Fruit fly (Drosophila melanogaster) whole organism, embryonic: ENCODE measurements around the gene STUB1.

Experiments used
- Bgb ChIP-seq: fragments of 200-800 bp; sonication (Bioruptor generic); IDR thresholded peaks from 2 replicates; pipeline ENCODE4 v1.3.6; 2022; ENCODE audit warnings: missing biosample characterization, missing genetic modification characterization; ENCODE audit not compliant: partially characterized antibody
- CG11085 ChIP-seq: fragments of 200-800 bp; sonication (Bioruptor generic); IDR thresholded peaks from 2 replicates; pipeline ENCODE4 v1.3.6; 2022; ENCODE audit warnings: missing biosample characterization, missing genetic modification characterization
- CG12104 ChIP-seq: fragments of 200-800 bp; sonication (Bioruptor generic); optimal IDR thresholded peaks from 3 replicates; lab custom pipeline; 2016; ENCODE audit warnings: missing biosample characterization, missing genetic modification characterization
- CG12391 ChIP-seq: fragments of 200-800 bp; sonication (Bioruptor generic); optimal IDR thresholded peaks from 3 replicates; lab custom pipeline; 2018; ENCODE audit warnings: missing biosample characterization, mild to moderate bottlenecking, missing genetic modification characterization, moderate library complexity
- CG13287 ChIP-seq: fragments of 200-800 bp; sonication (Bioruptor generic); IDR thresholded peaks from 2 replicates; pipeline ENCODE4 v1.3.6; 2022; ENCODE audit warnings: missing biosample characterization, missing genetic modification characterization; ENCODE audit not compliant: partially characterized antibody
- CG13296 ChIP-seq: fragments of 200-800 bp; sonication (Bioruptor generic); optimal IDR thresholded peaks from 3 replicates; lab custom pipeline; 2018; ENCODE audit warnings: missing biosample characterization, mild to moderate bottlenecking, missing genetic modification characterization
- CG13424 ChIP-seq: fragments of 200-800 bp; sonication (Bioruptor generic); optimal IDR thresholded peaks from 2 replicates; lab custom pipeline; 2019; ENCODE audit warnings: missing biosample characterization, mild to moderate bottlenecking, missing genetic modification characterization, moderate library complexity
- CG14710 ChIP-seq: fragments of 200-800 bp; sonication (Bioruptor generic); optimal IDR thresholded peaks from 3 replicates; lab custom pipeline; 2019; ENCODE audit warnings: missing biosample characterization, mild to moderate bottlenecking, missing genetic modification characterization, moderate library complexity
- CG15514 ChIP-seq: fragments of 200-800 bp; sonication (Bioruptor generic); optimal IDR thresholded peaks from 3 replicates; lab custom pipeline; 2017; ENCODE audit warnings: missing biosample characterization, missing genetic modification characterization, mild to moderate bottlenecking, moderate library complexity, missing genetic modification reagents
- CG16813 ChIP-seq: fragments of 200-800 bp; sonication (Bioruptor generic); IDR thresholded peaks from 3 replicates; pipeline ENCODE4 v1.3.6; 2022; ENCODE audit warnings: missing biosample characterization, missing genetic modification characterization; ENCODE audit not compliant: partially characterized antibody
- CG17568 ChIP-seq: fragments of 200-800 bp; sonication (Bioruptor generic); optimal IDR thresholded peaks from 2 replicates; lab custom pipeline; 2018; ENCODE audit warnings: missing biosample characterization, mild to moderate bottlenecking, missing genetic modification characterization, moderate library complexity
- CG18262 ChIP-seq: fragments of 200-800 bp; optimal IDR thresholded peaks from 3 replicates; lab custom pipeline; 2019; ENCODE audit warnings: missing biosample characterization, mild to moderate bottlenecking, missing genetic modification characterization, moderate library complexity
- CG30020 ChIP-seq: fragments of 200-800 bp; optimal IDR thresholded peaks from 2 replicates; lab custom pipeline; 2019; ENCODE audit warnings: missing biosample characterization, mild to moderate bottlenecking, missing genetic modification characterization, moderate library complexity
- CG32532 ChIP-seq: fragments of 200-800 bp; sonication (Bioruptor generic); IDR thresholded peaks from 2 replicates; pipeline ENCODE4 v1.3.6; 2022; ENCODE audit warnings: missing biosample characterization, missing genetic modification characterization
- CG3838 ChIP-seq: fragments of 200-800 bp; sonication (Bioruptor generic); optimal IDR thresholded peaks from 3 replicates; lab custom pipeline; 2016; ENCODE audit warnings: missing biosample characterization, missing genetic modification characterization
- CG4617 ChIP-seq: fragments of 200-800 bp; sonication (Bioruptor generic); optimal IDR thresholded peaks from 3 replicates; lab custom pipeline; 2016; ENCODE audit warnings: missing biosample characterization, missing genetic modification characterization, borderline replicate concordance
- CG6791 ChIP-seq: fragments of 200-800 bp; sonication (Bioruptor generic); IDR thresholded peaks from 3 replicates; pipeline ENCODE4 v1.3.6; 2022; ENCODE audit warnings: missing biosample characterization, missing genetic modification characterization; ENCODE audit not compliant: partially characterized antibody
- CG7963 ChIP-seq: fragments of 200-800 bp; sonication (Bioruptor generic); IDR thresholded peaks from 3 replicates; pipeline ENCODE4 v1.3.6; 2022; ENCODE audit warnings: missing biosample characterization, missing genetic modification characterization; ENCODE audit not compliant: partially characterized antibody
- CG9437 ChIP-seq: fragments of 200-800 bp; sonication (Bioruptor generic); optimal IDR thresholded peaks from 2 replicates; lab custom pipeline; 2018; ENCODE audit warnings: missing biosample characterization, mild to moderate bottlenecking, missing genetic modification characterization
- D ChIP-seq, 2 experiments: fragments of 200-800 bp in 1 of 2; fragments of >200 bp in 1 of 2; sonication (Bioruptor generic) in 1 of 2; optimal IDR thresholded peaks; 2 replicates in 1 of 2; 3 replicates in 1 of 2; lab custom pipeline; 2017; ENCODE audit warnings: mild to moderate bottlenecking in 1 of 2, missing biosample characterization in 1 of 2, missing genetic modification characterization in 1 of 2, missing genetic modification reagents in 1 of 2
- Dll ChIP-seq: fragments of 200-800 bp; sonication (Bioruptor generic); IDR thresholded peaks from 4 replicates; pipeline ENCODE4 v1.3.6; 2022; ENCODE audit warnings: missing biosample characterization, missing genetic modification characterization; ENCODE audit not compliant: partially characterized antibody
- Doc3 ChIP-seq: fragments of 200-800 bp; sonication (Bioruptor generic); IDR thresholded peaks from 3 replicates; pipeline ENCODE4 v1.3.6; 2022; ENCODE audit warnings: missing biosample characterization, missing genetic modification characterization; ENCODE audit not compliant: partially characterized antibody
- MBD-R2 ChIP-seq: fragments of 200-800 bp; sonication (Bioruptor generic); IDR thresholded peaks from 2 replicates; pipeline ENCODE4 v1.3.6; 2022; ENCODE audit warnings: missing biosample characterization, missing genetic modification characterization
- MESR4 ChIP-seq: fragments of 200-800 bp; sonication (Bioruptor generic); optimal IDR thresholded peaks from 2 replicates; lab custom pipeline; 2018; ENCODE audit warnings: missing biosample characterization, mild to moderate bottlenecking, missing genetic modification characterization, moderate library complexity
- Myb ChIP-seq: fragments of 200-800 bp; sonication (Bioruptor generic); optimal IDR thresholded peaks from 2 replicates; lab custom pipeline; 2016; ENCODE audit warnings: missing biosample characterization, missing genetic modification characterization
- Nf-YC ChIP-seq: fragments of 200-800 bp; optimal IDR thresholded peaks from 3 replicates; lab custom pipeline; 2019; ENCODE audit warnings: missing biosample characterization, mild to moderate bottlenecking, missing genetic modification characterization, moderate library complexity
- PHDP ChIP-seq: fragments of 200-800 bp; sonication (Bioruptor generic); optimal IDR thresholded peaks from 3 replicates; lab custom pipeline; 2018; ENCODE audit warnings: missing biosample characterization, mild to moderate bottlenecking, missing genetic modification characterization, moderate library complexity
- amos ChIP-seq: fragments of 200-800 bp; sonication (Bioruptor generic); IDR thresholded peaks from 2 replicates; pipeline ENCODE4 v1.3.6; 2022; ENCODE audit warnings: missing biosample characterization, missing genetic modification characterization; ENCODE audit not compliant: partially characterized antibody
- bbx ChIP-seq: fragments of 200-800 bp; sonication (Bioruptor generic); IDR thresholded peaks from 2 replicates; pipeline ENCODE4 v1.3.6; 2022; ENCODE audit warnings: missing biosample characterization, missing genetic modification characterization; ENCODE audit not compliant: partially characterized antibody
- cato ChIP-seq: fragments of 200-800 bp; sonication (Bioruptor generic); optimal IDR thresholded peaks from 2 replicates; lab custom pipeline; 2016; ENCODE audit warnings: missing biosample characterization, missing genetic modification characterization, borderline replicate concordance
- crol ChIP-seq: fragments of 200-800 bp; sonication (Bioruptor generic); IDR thresholded peaks from 2 replicates; pipeline ENCODE4 v1.3.6; 2022; ENCODE audit warnings: missing biosample characterization, missing genetic modification characterization
- crp ChIP-seq, 2 experiments: fragments of 200-800 bp; sonication (Bioruptor generic); optimal IDR thresholded peaks; 2 replicates in 1 of 2; 3 replicates in 1 of 2; lab custom pipeline; 2017; ENCODE audit warnings: missing biosample characterization in 2 of 2, missing genetic modification characterization in 2 of 2, mild to moderate bottlenecking in 1 of 2, moderate library complexity in 1 of 2
- hbn ChIP-seq: fragments of 200-800 bp; sonication (Bioruptor generic); IDR thresholded peaks from 2 replicates; pipeline ENCODE4 v1.3.6; 2022; ENCODE audit warnings: missing biosample characterization, missing genetic modification characterization; ENCODE audit not compliant: partially characterized antibody
- inv ChIP-seq: fragments of 200-800 bp; sonication (Bioruptor generic); IDR thresholded peaks from 2 replicates; pipeline ENCODE4 v1.3.6; 2022; ENCODE audit warnings: missing biosample characterization, missing genetic modification characterization; ENCODE audit not compliant: partially characterized antibody
- kah ChIP-seq: fragments of 200-800 bp; sonication (Bioruptor generic); optimal IDR thresholded peaks from 2 replicates; lab custom pipeline; 2018; ENCODE audit warnings: missing biosample characterization, mild to moderate bottlenecking, missing genetic modification characterization
- lola ChIP-seq, 3 experiments: fragments of >200 bp in 2 of 3; fragments of 200-800 bp in 1 of 3; sonication (Bioruptor generic) in 1 of 3; optimal IDR thresholded peaks; 2 replicates each; lab custom pipeline; 2017 to 2019; ENCODE audit warnings: missing biosample characterization in 3 of 3, missing genetic modification characterization in 3 of 3, mild to moderate bottlenecking in 1 of 3, moderate library complexity in 1 of 3
- nerfin-1 ChIP-seq: fragments of 200-800 bp; sonication (Bioruptor generic); optimal IDR thresholded peaks from 3 replicates; lab custom pipeline; 2019; ENCODE audit warnings: missing biosample characterization, mild to moderate bottlenecking, missing genetic modification characterization, moderate library complexity
- nmo ChIP-seq: fragments of 200-800 bp; sonication (Bioruptor generic); optimal IDR thresholded peaks from 2 replicates; lab custom pipeline; 2018; ENCODE audit warnings: missing biosample characterization, mild to moderate bottlenecking, missing genetic modification characterization, moderate library complexity
- phol ChIP-seq: fragments of 200-800 bp; sonication (Bioruptor generic); optimal IDR thresholded peaks from 3 replicates; lab custom pipeline; 2018; ENCODE audit warnings: missing biosample characterization, mild to moderate bottlenecking, missing genetic modification characterization, moderate library complexity
- sens ChIP-seq: fragments of 200-800 bp; sonication (Bioruptor generic); peaks from one replicate; lab custom pipeline; 2016; ENCODE audit warnings: missing biosample characterization, missing genetic modification characterization
- stwl ChIP-seq: fragments of 200-800 bp; sonication (Bioruptor generic); optimal IDR thresholded peaks from 3 replicates; lab custom pipeline; 2018; ENCODE audit warnings: missing biosample characterization, mild to moderate bottlenecking, missing genetic modification characterization, moderate library complexity
- tna ChIP-seq: fragments of 200-800 bp; sonication (Bioruptor generic); IDR thresholded peaks from 2 replicates; pipeline ENCODE4 v1.3.6; 2022; ENCODE audit warnings: missing biosample characterization, missing genetic modification characterization; ENCODE audit not compliant: partially characterized antibody
- zen2 ChIP-seq: fragments of 200-800 bp; sonication (Bioruptor generic); IDR thresholded peaks from 3 replicates; pipeline ENCODE4 v1.3.6; 2022; ENCODE audit warnings: missing biosample characterization, missing genetic modification characterization; ENCODE audit not compliant: partially characterized antibody

The STUB1 gene

dm6 chr2L:10435606-10436160 lies 1.7 kb upstream of the STUB1 start, which contains the start of the genes TBC1D16 and holn1 (continued):
- TF ChIP-seq crol (GFP tag; lab: Robert Waterston, UW) (no peak), CG16813 (GFP tag; lab: Robert Waterston, UW) (0 out of 3 replicates have a peak, but pooled peaks have one; percentile 13), CG13287 (GFP tag; lab: Robert Waterston, UW) (peak; percentile 78), nerfin-1 (peak; percentile 3), CG13424 (tag; lab: Kevin White, UChicago) (peak; percentile 13), nmo (peak; percentile 15), zen2 (GFP tag; lab: Robert Waterston, UW) (peak; percentile 5; the same call in 1 of the 3 replicates), PHDP (tag; lab: Kevin White, UChicago) (peak; percentile 23), CG30020 (tag; lab: Kevin White, UChicago) (peak; percentile 94), CG11085 (GFP tag; lab: Robert Waterston, UW) (no peak), Doc3 (GFP tag; lab: Robert Waterston, UW) (peak; percentile 27; the same call in 1 of the 3 replicates), MBD-R2 (GFP tag; lab: Robert Waterston, UW) (peak; percentile 50), stwl (tag; lab: Kevin White, UChicago) (peak; percentile 44), CG3838 (GFP tag; lab: Kevin White, UChicago) (no peak), Nf-YC (tag; lab: Kevin White, UChicago) (peak; percentile 13), CG18262 (peak; percentile 29), CG12104 (GFP tag; lab: Kevin White, UChicago) (peak; percentile 1), phol (tag; lab: Kevin White, UChicago) (peak; percentile 5), CG13296 (GFP tag; lab: Kevin White, UChicago) (peak; percentile 41)

dm6 chr2L:10439174-10439573 lies 1.8 kb downstream of the STUB1 start, which contains the start of gene Nse4:
TSS of gene Nse4 (plus strand) at chr2L:10439440.
- TF ChIP-seq hbn: peak; percentile 68
- TF ChIP-seq kah (GFP tag; lab: Kevin White, UChicago): no peak
- TF ChIP-seq CG30020 (tag; lab: Kevin White, UChicago): peak; percentile 97
- TF ChIP-seq amos (GFP tag; lab: Robert Waterston, UW): peak; percentile 84; the same call in 1 of the 2 replicates
- peak; percentile 90 for TF ChIP-seq CG7963
- TF ChIP-seq CG9437 (GFP tag; lab: Kevin White, UChicago): no peak
- peak; percentile 41 for TF ChIP-seq CG4617 (GFP tag; lab: Kevin White, UChicago)
- peak; percentile 89 for TF ChIP-seq bbx (GFP tag; lab: Robert Waterston, UW)
- no peak for TF ChIP-seq CG32532 (GFP tag; lab: Robert Waterston, UW)
- peak; percentile 73 for TF ChIP-seq inv (GFP tag; lab: Robert Waterston, UW)
- peak; percentile 2 for TF ChIP-seq CG12391 (tag; lab: Kevin White, UChicago)
- peak; percentile 86 for TF ChIP-seq CG13287 (GFP tag; lab: Robert Waterston, UW)
- peak; percentile 91 for TF ChIP-seq Bgb (GFP tag; lab: Robert Waterston, UW)
- no peak for TF ChIP-seq CG17568 (GFP tag; lab: Kevin White, UChicago)
- TF ChIP-seq tna (GFP tag; lab: Robert Waterston, UW): peak; percentile 93
- TF ChIP-seq sens (GFP tag; lab: Kevin White, UChicago): peak; percentile 75
- TF ChIP-seq CG6791: peak; percentile 90
- TF ChIP-seq stwl (tag; lab: Kevin White, UChicago): peak; percentile 79
- peak; percentile 34 for TF ChIP-seq CG14710 (tag; lab: Kevin White, UChicago)
- no peak for TF ChIP-seq D (optimal IDR thresholded peaks at IDR 0.05; lab: Kevin White, UChicago)
- TF ChIP-seq D (GFP tag; optimal IDR thresholded peaks at IDR 0.05; lab: Kevin White, UChicago): no peak
- peak; percentile 77 for TF ChIP-seq Dll
- peak in 1 of 3 experiments; percentile 32 for TF ChIP-seq lola (GFP tag; optimal IDR thresholded peaks at IDR 0.05; lab: Kevin White, UChicago)
- peak; percentile 16 for TF ChIP-seq MESR4 (GFP tag; lab: Kevin White, UChicago)
- TF ChIP-seq crp (GFP tag; optimal IDR thresholded peaks at IDR 0.05; lab: Kevin White, UChicago): peak in 1 of 2 experiments; percentile 70
- peak; percentile 4 for TF ChIP-seq Myb (GFP tag; lab: Kevin White, UChicago)
- peak; percentile 82 for TF ChIP-seq CG16813 (GFP tag; lab: Robert Waterston, UW)
- TF ChIP-seq CG15514: peak; percentile 25
- no peak for TF ChIP-seq cato
